Worm (Caenorhabditis elegans) whole organism, L4/young adult: ENCODE data around the gene ads-1.

Source experiments
- W03F9.2 ChIP-seq: fragments of 150-350 bp; optimal IDR thresholded peaks from 2 replicates; lab custom pipeline; 2014; ENCODE audit warnings: missing biosample characterization, missing genetic modification characterization
- dao-5 ChIP-seq: sonication (generic microtip); optimal IDR thresholded peaks from 2 replicates; lab custom pipeline; 2016; ENCODE audit warnings: missing genotype, missing genetic modification characterization, moderate library complexity, missing compliant biosample characterization
- him-1 ChIP-seq: sonication (generic microtip); optimal IDR thresholded peaks from 2 replicates; lab custom pipeline; 2016; ENCODE audit warnings: missing genotype, missing genetic modification reagents, missing genetic modification characterization, missing compliant biosample characterization

ads-1 gene

DNA sequence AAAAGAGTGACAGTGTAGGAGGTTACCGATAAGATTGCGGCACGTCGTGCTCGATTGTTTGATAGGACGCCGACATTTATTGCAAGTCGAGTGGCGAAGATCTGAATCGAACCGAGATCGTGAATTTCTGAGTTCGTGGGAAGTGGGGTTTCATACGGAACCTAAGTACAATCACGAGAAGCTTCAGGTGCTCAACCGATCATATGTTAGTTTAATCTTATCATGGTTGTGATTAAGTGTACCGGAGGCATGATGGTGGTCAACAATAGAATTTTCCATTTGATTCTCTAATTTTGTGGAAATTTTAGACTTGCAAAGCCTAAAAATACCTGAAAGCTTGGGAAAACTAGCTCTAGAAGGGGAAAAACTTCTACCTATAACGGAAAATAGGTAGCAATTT, at the start of gene ads-1:
ads-1 (minus strand) TSS at position 101 of the 400 bp plus-strand sequence.
- TF ChIP-seq dao-5 (tag; lab: Kevin White, UChicago) = no peak
- TF ChIP-seq him-1 (tag; lab: Kevin White, UChicago) = no peak
- TF ChIP-seq W03F9.2 = no peak

ce11 chrIII:347351-347750, 49.0 kb upstream of the ads-1 start:
- TF ChIP-seq him-1 (tag; lab: Kevin White, UChicago) = no peak
- TF ChIP-seq dao-5 (tag; lab: Kevin White, UChicago) = no peak
- no peak for TF ChIP-seq W03F9.2

- TF ChIP-seq W03F9.2 = no peak
Measured at ce11 chrIII:346942-347341, 48.6 kb upstream of the ads-1 start.

ce11 chrIII:345503-345902, 47.1 kb upstream of the ads-1 start:
- TF ChIP-seq dao-5 (tag; lab: Kevin White, UChicago) (no peak), W03F9.2 (no peak), him-1 (tag; lab: Kevin White, UChicago) (no peak)

DNA sequence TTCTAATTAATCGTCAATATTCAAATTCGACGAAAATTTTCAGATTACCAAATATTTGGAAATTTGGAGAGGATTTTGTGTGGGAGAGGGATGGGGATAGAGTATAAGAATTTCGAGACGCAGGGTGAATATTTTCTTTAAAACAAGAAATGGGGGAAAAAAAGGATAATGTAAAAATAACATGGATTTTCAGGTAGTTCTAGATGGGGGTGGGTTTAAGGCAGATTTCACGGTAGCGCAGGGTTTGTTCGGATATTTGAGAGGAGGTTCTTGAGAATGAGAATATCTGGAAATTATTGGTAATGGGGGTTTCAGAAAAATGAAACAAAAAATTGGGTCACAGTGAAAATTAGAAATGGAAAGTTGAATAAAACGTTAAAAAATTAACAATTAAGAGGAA, 46.0 kb upstream of the ads-1 start:
- no peak for TF ChIP-seq him-1 (tag; lab: Kevin White, UChicago)
- TF ChIP-seq dao-5 (tag; lab: Kevin White, UChicago) = no peak
- no peak for TF ChIP-seq W03F9.2

DNA sequence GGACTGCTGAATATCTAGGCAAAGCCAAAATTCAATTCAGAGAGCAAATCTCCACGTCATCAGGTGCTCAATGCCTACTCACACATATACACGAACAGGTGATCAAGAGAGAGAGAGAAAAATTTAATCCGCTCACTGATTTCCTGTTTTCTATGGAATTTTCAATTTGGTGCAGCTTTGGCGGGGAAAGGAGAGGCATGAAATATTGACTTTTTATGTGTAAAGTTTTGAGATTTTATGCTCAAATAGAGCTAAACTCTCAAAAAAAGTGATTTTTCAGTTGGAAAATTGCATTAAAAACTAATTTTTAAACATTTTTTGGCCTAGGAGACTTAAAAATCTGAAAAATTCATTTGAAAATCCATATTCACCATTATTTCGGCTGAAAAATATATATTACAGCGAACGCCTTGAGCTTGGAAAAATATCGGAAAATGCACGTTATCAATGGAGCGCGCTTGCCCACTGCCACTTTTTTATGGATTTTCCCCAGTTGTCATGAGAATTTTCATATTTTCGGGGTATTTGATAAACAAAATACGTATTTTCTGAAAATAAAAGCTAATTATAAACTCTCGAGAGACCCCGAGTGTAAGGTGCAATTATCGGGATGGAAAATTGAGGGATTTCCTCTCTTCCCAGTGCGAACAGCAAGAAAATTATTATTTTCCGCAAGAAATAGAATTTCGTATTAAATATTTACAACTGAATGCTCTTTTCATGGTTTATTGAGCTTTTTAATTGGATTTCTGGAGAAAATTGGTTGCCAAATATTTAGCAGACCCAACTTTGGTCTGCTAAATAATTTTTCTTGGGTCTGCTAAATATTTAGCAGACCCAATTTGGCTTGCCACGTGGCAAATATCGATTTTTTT, 45.2 kb upstream of the ads-1 start:
- TF ChIP-seq him-1 (tag; lab: Kevin White, UChicago) (peak; percentile 33), dao-5 (tag; lab: Kevin White, UChicago) (no peak)

- no peak for TF ChIP-seq dao-5 (tag; lab: Kevin White, UChicago)
Measured at ce11 chrIII:343141-343345, 44.7 kb upstream of the ads-1 start, which contains the start of gene Y50D7A.8. Y50D7A.8 (minus strand) TSS chrIII:343241.

ce11 chrIII:315160-315559, 16.8 kb upstream of the ads-1 start, which contains the start of gene Y50D7A.10:
Y50D7A.10 (plus strand) TSS chrIII:315460.
- TF ChIP-seq W03F9.2 (no peak), dao-5 (tag; lab: Kevin White, UChicago) (no peak), him-1 (tag; lab: Kevin White, UChicago) (no peak)

- TF ChIP-seq dao-5 (tag; lab: Kevin White, UChicago) (no peak), him-1 (tag; lab: Kevin White, UChicago) (no peak)
Measured at ce11 chrIII:312873-313272, 14.5 kb upstream of the ads-1 start.

DNA sequence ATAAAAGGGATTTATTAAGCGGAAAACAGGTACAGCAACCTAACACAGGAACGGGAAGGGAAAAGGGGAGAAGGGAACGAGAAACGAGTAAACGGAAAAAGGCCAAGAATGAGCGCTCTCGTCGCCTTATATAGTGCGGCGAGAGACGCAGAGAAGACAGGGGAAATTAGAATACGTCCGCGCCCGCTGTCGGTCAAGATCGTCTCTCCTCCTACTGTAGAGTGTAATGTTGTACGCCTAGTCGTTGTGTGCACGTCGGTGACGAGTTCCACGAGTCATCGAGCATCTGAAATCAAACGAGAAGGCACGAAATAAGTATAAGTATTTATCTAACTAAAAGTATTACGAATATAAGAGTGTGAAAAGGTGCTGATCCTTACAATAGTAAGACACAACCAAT, 12.8 kb upstream of the ads-1 start:
- no peak for TF ChIP-seq W03F9.2

ce11 chrIII:304564-304963, 6.2 kb upstream of the ads-1 start:
- TF ChIP-seq him-1 (tag; lab: Kevin White, UChicago) = no peak
- TF ChIP-seq W03F9.2 = no peak
- TF ChIP-seq dao-5 (tag; lab: Kevin White, UChicago) = no peak

ce11 chrIII:299220-299619, 864 bp upstream of the ads-1 start:
- TF ChIP-seq him-1 (tag; lab: Kevin White, UChicago) = no peak

ce11 chrIII:294527-294926, 3.8 kb downstream of the ads-1 start, which contains the start of gene Y50D7A.13:
Y50D7A.13 (minus strand) TSS chrIII:294627.
- TF ChIP-seq W03F9.2 = no peak
- no peak for TF ChIP-seq dao-5 (tag; lab: Kevin White, UChicago)
- no peak for TF ChIP-seq him-1 (tag; lab: Kevin White, UChicago)

DNA sequence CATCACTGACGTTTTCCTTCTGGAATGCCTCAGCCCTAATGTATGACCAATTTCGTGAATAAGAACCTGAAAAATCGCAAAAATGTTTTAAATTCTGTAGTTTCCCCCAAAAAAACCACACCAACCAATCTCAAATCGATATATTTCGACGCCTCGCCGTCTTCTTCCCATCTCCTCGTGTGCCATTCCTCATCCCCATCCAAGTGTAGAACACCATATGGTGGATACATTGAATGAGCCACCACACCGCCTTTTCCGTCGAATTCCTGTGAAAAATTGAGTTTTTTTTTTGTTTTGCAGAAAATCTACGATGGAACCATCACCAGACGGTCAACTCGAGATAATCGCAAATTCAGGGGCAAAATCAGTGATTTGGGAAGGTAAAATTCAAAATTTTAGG, 6.0 kb downstream of the ads-1 start, which contains the start of gene Y50D7A.1:
Y50D7A.1 (plus strand) TSS at position 301 of the 400 bp plus-strand sequence.
- TF ChIP-seq dao-5 (tag; lab: Kevin White, UChicago) = no peak
- no peak for TF ChIP-seq him-1 (tag; lab: Kevin White, UChicago)
- TF ChIP-seq W03F9.2 = no peak

DNA sequence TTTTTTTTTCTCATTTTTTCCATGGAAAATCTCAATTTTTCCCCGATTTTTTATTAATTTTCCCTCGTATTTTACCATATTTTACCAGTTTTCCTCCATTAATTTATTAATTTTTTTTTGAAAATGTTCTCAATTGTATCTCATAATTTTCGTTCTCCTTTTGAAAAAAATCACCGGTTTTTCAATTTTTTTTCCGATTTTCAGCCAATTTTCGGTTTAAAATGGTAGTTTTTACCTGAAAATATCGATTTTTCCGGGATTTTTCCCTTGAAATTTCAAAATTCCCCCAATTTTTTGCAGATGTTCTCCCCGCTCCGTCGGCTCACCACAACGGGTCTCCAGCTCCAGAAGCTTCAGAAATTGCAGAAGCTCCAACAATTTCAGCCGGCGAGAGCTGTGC, 14.5 kb downstream of the ads-1 start, which contains the start of gene taco-1:
taco-1 (plus strand) TSS at position 301 of the 400 bp plus-strand sequence.
- no peak for TF ChIP-seq him-1 (tag; lab: Kevin White, UChicago)
- TF ChIP-seq W03F9.2 = no peak
- TF ChIP-seq dao-5 (tag; lab: Kevin White, UChicago) = no peak
